Worm (Caenorhabditis elegans): ENCODE results near the gene W09G12.9.

DNA sequence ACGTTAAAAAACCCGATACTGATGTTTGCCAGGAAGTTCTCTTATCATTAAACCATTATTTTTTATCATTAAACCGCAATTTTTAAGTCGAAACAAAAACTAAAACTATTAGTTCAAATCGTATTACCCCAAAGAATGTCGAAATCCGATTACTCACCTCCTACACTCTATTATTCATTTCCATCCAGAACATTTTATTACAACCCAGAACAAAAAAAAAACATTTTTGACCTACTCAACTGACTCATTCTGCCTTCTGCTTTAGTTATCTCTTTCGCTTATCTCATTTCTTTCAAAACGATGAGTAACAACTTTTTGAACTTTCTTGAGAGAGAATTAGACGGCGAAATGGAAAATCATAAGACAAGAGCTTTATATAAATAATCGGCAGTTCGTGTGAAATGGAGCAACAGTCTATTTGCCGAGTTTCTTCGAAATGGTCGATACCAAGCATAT is 12.3 kb downstream of the W09G12.9 start, which contains the start of gene W09G12.7:
- TF ChIP-seq mxl-2 (GFP tag; conservative IDR thresholded peaks at IDR 0.05) (no peak), nhr-77 (tag; optimal IDR thresholded peaks at IDR 0.05) (peak; percentile 47), unc-62 (GFP tag; optimal IDR thresholded peaks at IDR 0.05 in 1 of 2) (no peak), unc-62 (tag; optimal IDR thresholded peaks at IDR 0.05) (no peak), nhr-11 (tag; optimal IDR thresholded peaks at IDR 0.05) (no peak), daf-12 (tag; optimal IDR thresholded peaks at IDR 0.05) (no peak), R02D3.7 (tag; optimal IDR thresholded peaks at IDR 0.05) (no peak), lsy-2 (tag; optimal IDR thresholded peaks at IDR 0.05) (no peak), lin-15B (tag; optimal IDR thresholded peaks at IDR 0.05) (no peak), pha-4 (GFP tag; IDR thresholded peaks at IDR 0.05) (no peak), pha-4 (tag; optimal IDR thresholded peaks at IDR 0.05) (no peak), aly-2 (tag; optimal IDR thresholded peaks at IDR 0.05) (no peak), zip-2 (tag; optimal IDR thresholded peaks at IDR 0.05) (no peak)
